Fruit fly (Drosophila melanogaster) whole organism, embryonic: Measurements from ENCODE around the gene CG7889.

Source experiments
- Adf1 ChIP-seq: fragments of 200-800 bp; sonication (Bioruptor generic); IDR thresholded peaks from 2 replicates; pipeline ENCODE4 v1.3.6; 2022; ENCODE audit warnings: missing biosample characterization, missing genetic modification characterization
- B-H2 ChIP-seq: fragments of 200-800 bp; sonication (Bioruptor generic); optimal IDR thresholded peaks from 2 replicates; lab custom pipeline; 2018; ENCODE audit warnings: missing biosample characterization, mild to moderate bottlenecking, missing genetic modification characterization
- Bdp1 ChIP-seq: fragments of 200-800 bp; sonication (Bioruptor generic); optimal IDR thresholded peaks from 3 replicates; lab custom pipeline; 2016; ENCODE audit warnings: missing biosample characterization, missing genetic modification characterization
- Bteb2 ChIP-seq: fragments of 200-800 bp; sonication (Bioruptor generic); optimal IDR thresholded peaks from 2 replicates; lab custom pipeline; 2016; ENCODE audit warnings: missing biosample characterization, missing genetic modification characterization
- CG10366 ChIP-seq: fragments of 200-800 bp; sonication (Bioruptor generic); IDR thresholded peaks from 2 replicates; pipeline ENCODE4 v1.3.6; 2022; ENCODE audit warnings: missing biosample characterization, missing genetic modification characterization
- CG11398 ChIP-seq: fragments of 200-800 bp; sonication (Bioruptor generic); optimal IDR thresholded peaks from 2 replicates; lab custom pipeline; 2016; ENCODE audit warnings: missing biosample characterization, missing genetic modification characterization
- CG12155 ChIP-seq: fragments of 200-800 bp; sonication (Bioruptor generic); optimal IDR thresholded peaks from 3 replicates; lab custom pipeline; 2016; ENCODE audit warnings: missing biosample characterization, missing genetic modification characterization
- CG12236 ChIP-seq: fragments of 200-800 bp; sonication (Bioruptor generic); optimal IDR thresholded peaks from 2 replicates; lab custom pipeline; 2016; ENCODE audit warnings: missing biosample characterization, missing genetic modification characterization
- CG12769 ChIP-seq: fragments of 200-800 bp; sonication (Bioruptor generic); optimal IDR thresholded peaks from 2 replicates; lab custom pipeline; 2019; ENCODE audit warnings: missing biosample characterization, mild to moderate bottlenecking, missing genetic modification characterization, moderate library complexity
- CG14441 ChIP-seq: fragments of 200-800 bp; sonication (Bioruptor generic); IDR thresholded peaks from 2 replicates; pipeline ENCODE4 v1.3.6; 2022; ENCODE audit warnings: missing biosample characterization, missing genetic modification characterization
- CG14965 ChIP-seq: fragments of 200-800 bp; sonication (Bioruptor generic); optimal IDR thresholded peaks from 2 replicates; lab custom pipeline; 2016; ENCODE audit warnings: missing biosample characterization, missing genetic modification characterization, borderline replicate concordance
- CG15601 ChIP-seq: fragments of 200-800 bp; sonication (Bioruptor generic); optimal IDR thresholded peaks from 3 replicates; lab custom pipeline; 2019; ENCODE audit warnings: missing biosample characterization, mild to moderate bottlenecking, missing genetic modification characterization, moderate library complexity
- CG16815 ChIP-seq: fragments of 200-800 bp; sonication (Bioruptor generic); optimal IDR thresholded peaks from 3 replicates; lab custom pipeline; 2017; ENCODE audit warnings: missing biosample characterization, mild to moderate bottlenecking, missing genetic modification characterization
- CG17385 ChIP-seq: fragments of 200-800 bp; sonication (Bioruptor generic); optimal IDR thresholded peaks from 3 replicates; lab custom pipeline; 2018; ENCODE audit warnings: missing biosample characterization, mild to moderate bottlenecking, missing genetic modification characterization
- CG17802 ChIP-seq: fragments of 200-800 bp; sonication (Bioruptor generic); optimal IDR thresholded peaks from 2 replicates; lab custom pipeline; 2018; ENCODE audit warnings: missing biosample characterization, mild to moderate bottlenecking, missing genetic modification characterization, moderate library complexity
- CG17829 ChIP-seq: fragments of 200-800 bp; optimal IDR thresholded peaks from 2 replicates; lab custom pipeline; 2019; ENCODE audit warnings: missing biosample characterization, mild to moderate bottlenecking, missing genetic modification characterization, moderate library complexity
- CG2712 ChIP-seq: fragments of 200-800 bp; optimal IDR thresholded peaks from 3 replicates; lab custom pipeline; 2019; ENCODE audit warnings: missing biosample characterization, mild to moderate bottlenecking, missing genetic modification characterization, moderate library complexity
- CG2875 ChIP-seq: fragments of 200-800 bp; sonication (Bioruptor generic); optimal IDR thresholded peaks from 2 replicates; lab custom pipeline; 2017; ENCODE audit warnings: missing biosample characterization, mild to moderate bottlenecking, missing genetic modification characterization, missing genetic modification reagents
- CG33557 ChIP-seq: fragments of 200-800 bp; sonication (Bioruptor generic); optimal IDR thresholded peaks from 2 replicates; lab custom pipeline; 2019; ENCODE audit warnings: missing biosample characterization, mild to moderate bottlenecking, missing genetic modification characterization, moderate library complexity
- CG4854 ChIP-seq: fragments of 200-800 bp; sonication (Bioruptor generic); optimal IDR thresholded peaks from 2 replicates; lab custom pipeline; 2016; ENCODE audit warnings: missing biosample characterization, missing genetic modification characterization, inconsistent platforms
- CG6765 ChIP-seq: fragments of 200-800 bp; sonication (Bioruptor generic); optimal IDR thresholded peaks from 3 replicates; lab custom pipeline; 2017; ENCODE audit warnings: missing biosample characterization, mild to moderate bottlenecking, missing genetic modification characterization
- CG9437 ChIP-seq: fragments of 200-800 bp; sonication (Bioruptor generic); optimal IDR thresholded peaks from 2 replicates; lab custom pipeline; 2018; ENCODE audit warnings: missing biosample characterization, mild to moderate bottlenecking, missing genetic modification characterization
- CG9817 ChIP-seq: fragments of 200-800 bp; sonication (Bioruptor generic); optimal IDR thresholded peaks from 2 replicates; lab custom pipeline; 2018; ENCODE audit warnings: missing biosample characterization, mild to moderate bottlenecking, missing genetic modification characterization, moderate library complexity
- Chrac-16 ChIP-seq: fragments of 200-800 bp; sonication (Bioruptor generic); optimal IDR thresholded peaks from 3 replicates; lab custom pipeline; 2016; ENCODE audit warnings: missing biosample characterization, missing genetic modification characterization
- CoRest ChIP-seq: fragments of 200-800 bp; sonication (Bioruptor generic); optimal IDR thresholded peaks from 3 replicates; lab custom pipeline; 2018; ENCODE audit warnings: missing biosample characterization, mild to moderate bottlenecking, missing genetic modification characterization, moderate library complexity
- CrebB ChIP-seq: fragments of 200-800 bp; sonication (Bioruptor generic); optimal IDR thresholded peaks from 3 replicates; lab custom pipeline; 2018; ENCODE audit warnings: missing biosample characterization, mild to moderate bottlenecking, missing genetic modification characterization
- Dek ChIP-seq: fragments of 200-800 bp; sonication (Bioruptor generic); optimal IDR thresholded peaks from 3 replicates; lab custom pipeline; 2019; ENCODE audit warnings: missing biosample characterization, mild to moderate bottlenecking, missing genetic modification characterization, moderate library complexity
- Doc3 ChIP-seq: fragments of 200-800 bp; sonication (Bioruptor generic); IDR thresholded peaks from 3 replicates; pipeline ENCODE4 v1.3.6; 2022; ENCODE audit warnings: missing biosample characterization, missing genetic modification characterization; ENCODE audit not compliant: partially characterized antibody
- E2f2 ChIP-seq: fragments of 200-800 bp; sonication (Bioruptor generic); IDR thresholded peaks from 2 replicates; pipeline ENCODE4 v1.3.6; 2022; ENCODE audit warnings: missing biosample characterization, missing genetic modification characterization
- GATAe ChIP-seq: fragments of 200-800 bp; sonication (Bioruptor generic); conservative IDR thresholded peaks from 2 replicates; pipeline ENCODE4 v1.3.6; 2022; ENCODE audit warnings: missing biosample characterization, missing genetic modification characterization
- HLH3B ChIP-seq: fragments of 200-800 bp; sonication (Bioruptor generic); IDR thresholded peaks from 2 replicates; pipeline ENCODE4 v1.3.6; 2022; ENCODE audit warnings: missing biosample characterization, missing genetic modification characterization
- NK7.1 ChIP-seq: fragments of 200-800 bp; sonication (Bioruptor generic); optimal IDR thresholded peaks from 3 replicates; lab custom pipeline; 2016; ENCODE audit warnings: missing biosample characterization, missing genetic modification characterization
- Oli ChIP-seq: fragments of 200-800 bp; sonication (Bioruptor generic); optimal IDR thresholded peaks from 2 replicates; lab custom pipeline; 2018; ENCODE audit warnings: missing biosample characterization, mild to moderate bottlenecking, missing genetic modification characterization, moderate library complexity
- Sin3A ChIP-seq: fragments of >200 bp; optimal IDR thresholded peaks from 2 replicates; lab custom pipeline; 2018
- Sry-β ChIP-seq: fragments of 200-800 bp; sonication (Bioruptor generic); optimal IDR thresholded peaks from 2 replicates; lab custom pipeline; 2018; ENCODE audit warnings: missing biosample characterization, mild to moderate bottlenecking, missing genetic modification characterization, moderate library complexity
- TFAM ChIP-seq: fragments of 200-800 bp; sonication (Bioruptor generic); optimal IDR thresholded peaks from 2 replicates; lab custom pipeline; 2017; ENCODE audit warnings: missing biosample characterization, missing genetic modification characterization, inconsistent platforms
- Tbp ChIP-seq: fragments of >200 bp; optimal IDR thresholded peaks from 2 replicates; lab custom pipeline; 2018; ENCODE audit warnings: missing biosample characterization, missing genetic modification characterization
- aop ChIP-seq: fragments of 200-800 bp; sonication (Bioruptor generic); IDR thresholded peaks from 2 replicates; pipeline ENCODE4 v1.3.6; 2022; ENCODE audit warnings: missing biosample characterization, missing genetic modification characterization
- bab2 ChIP-seq: fragments of 200-800 bp; sonication (Bioruptor generic); optimal IDR thresholded peaks from 2 replicates; lab custom pipeline; 2016; ENCODE audit warnings: missing biosample characterization, missing genetic modification characterization
- bigmax ChIP-seq: fragments of 200-800 bp; sonication (Bioruptor generic); optimal IDR thresholded peaks from 2 replicates; lab custom pipeline; 2018; ENCODE audit warnings: missing biosample characterization, mild to moderate bottlenecking, missing genetic modification characterization
- dysf ChIP-seq: fragments of 200-800 bp; sonication (Bioruptor generic); IDR thresholded peaks from 3 replicates; pipeline ENCODE4 v1.3.6; 2022; ENCODE audit warnings: missing biosample characterization, missing genetic modification characterization
- eve ChIP-seq, 2 experiments: fragments of >200 bp; optimal IDR thresholded peaks; 2 replicates each; lab custom pipeline; 2017; ENCODE audit warnings: missing biosample characterization in 2 of 2, missing genetic modification characterization in 2 of 2
- exex ChIP-seq: fragments of 200-800 bp; sonication (Bioruptor generic); optimal IDR thresholded peaks from 4 replicates; lab custom pipeline; 2018; ENCODE audit warnings: missing biosample characterization, mild to moderate bottlenecking, missing genetic modification characterization, moderate library complexity
- lola ChIP-seq, 3 experiments: fragments of >200 bp in 2 of 3; fragments of 200-800 bp in 1 of 3; sonication (Bioruptor generic) in 1 of 3; optimal IDR thresholded peaks; 2 replicates each; lab custom pipeline; 2017 to 2019; ENCODE audit warnings: missing biosample characterization in 3 of 3, missing genetic modification characterization in 3 of 3, mild to moderate bottlenecking in 1 of 3, moderate library complexity in 1 of 3
- oc ChIP-seq: fragments of 200-800 bp; sonication (Bioruptor generic); optimal IDR thresholded peaks from 2 replicates; lab custom pipeline; 2018; ENCODE audit warnings: missing biosample characterization, mild to moderate bottlenecking, missing genetic modification characterization, moderate library complexity
- pan ChIP-seq, 4 experiments: fragments of >200 bp in 3 of 4; fragments of 200-800 bp in 1 of 4; sonication (Bioruptor generic) in 1 of 4; optimal IDR thresholded peaks in 3 of 4; IDR thresholded peaks in 1 of 4; 2 replicates each; pipeline versions ENCODE4 v1.3.6 to Lab custom; 2017 to 2022; ENCODE audit warnings: missing biosample characterization in 2 of 4, missing genetic modification characterization in 2 of 4, mixed read lengths in 1 of 4
- repo ChIP-seq: fragments of 200-800 bp; sonication (Bioruptor generic); optimal IDR thresholded peaks from 2 replicates; lab custom pipeline; 2016; ENCODE audit warnings: missing biosample characterization, missing genetic modification characterization
- sens ChIP-seq: fragments of 200-800 bp; sonication (Bioruptor generic); peaks from one replicate; lab custom pipeline; 2016; ENCODE audit warnings: missing biosample characterization, missing genetic modification characterization
- seq ChIP-seq: fragments of 200-800 bp; sonication (Bioruptor generic); IDR thresholded peaks from 2 replicates; pipeline ENCODE4 v1.3.6; 2022; ENCODE audit warnings: missing biosample characterization, missing genetic modification characterization
- sqz ChIP-seq: fragments of 200-800 bp; sonication (Bioruptor generic); optimal IDR thresholded peaks from 3 replicates; lab custom pipeline; 2018; ENCODE audit warnings: missing biosample characterization, mild to moderate bottlenecking, missing genetic modification characterization
- sug ChIP-seq: fragments of 200-800 bp; optimal IDR thresholded peaks from 2 replicates; lab custom pipeline; 2019; ENCODE audit warnings: missing biosample characterization, mild to moderate bottlenecking, missing genetic modification characterization, moderate library complexity

The CG7889 gene

DNA sequence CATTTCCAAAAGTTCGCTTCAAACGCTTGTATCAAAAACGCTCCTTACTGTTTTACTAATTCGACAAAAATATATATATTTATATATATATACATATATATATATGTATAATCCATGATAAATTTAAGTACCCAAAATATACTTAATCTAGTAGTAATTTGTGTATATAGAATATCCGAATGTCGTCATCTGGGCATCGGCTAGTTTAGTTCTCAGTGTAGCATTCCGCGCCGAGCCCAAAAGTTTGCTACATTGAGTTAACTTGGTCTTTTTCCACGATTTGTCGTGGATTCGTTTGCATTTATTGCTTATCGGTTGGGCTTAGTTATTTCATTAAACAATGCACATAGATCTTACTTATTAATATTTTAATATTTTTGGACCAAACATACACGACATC, 37.8 kb downstream of the CG7889 start (continued):
- TF ChIP-seq CG17385 (GFP tag; lab: Kevin White, UChicago): no peak
- peak; percentile 14 for TF ChIP-seq sens (GFP tag; lab: Kevin White, UChicago)
- TF ChIP-seq bab2: no peak
- TF ChIP-seq CG12769 (tag; lab: Kevin White, UChicago): no peak
- no peak for TF ChIP-seq Adf1
- no peak for TF ChIP-seq CG2875 (GFP tag; lab: Kevin White, UChicago)
- no peak for TF ChIP-seq sug (tag; lab: Kevin White, UChicago)
- no peak for TF ChIP-seq CG11398 (GFP tag; lab: Kevin White, UChicago)
- no peak for TF ChIP-seq CG33557 (GFP tag; lab: Kevin White, UChicago)
- no peak for TF ChIP-seq lola (GFP tag; optimal IDR thresholded peaks at IDR 0.05; lab: Kevin White, UChicago)
- TF ChIP-seq GATAe (GFP tag; lab: Robert Waterston, UW): no peak
- no peak for TF ChIP-seq Tbp
- TF ChIP-seq Chrac-16 (GFP tag; lab: Kevin White, UChicago): no peak
- TF ChIP-seq TFAM (GFP tag; lab: Kevin White, UChicago): no peak
- TF ChIP-seq dysf: peak; percentile 13; the same call in 1 of the 3 replicates
- no peak for TF ChIP-seq CG10366 (GFP tag; lab: Robert Waterston, UW)
- TF ChIP-seq Oli: peak; percentile 40
- peak; percentile 63; the same call in 1 of the 2 replicates for TF ChIP-seq CG14441 (GFP tag; lab: Robert Waterston, UW)
- TF ChIP-seq oc: no peak
- no peak for TF ChIP-seq Bdp1 (GFP tag; lab: Kevin White, UChicago)
- no peak for TF ChIP-seq B-H2 (GFP tag; lab: Kevin White, UChicago)
- TF ChIP-seq eve (GFP tag; optimal IDR thresholded peaks at IDR 0.05; lab: Kevin White, UChicago): no peak
- TF ChIP-seq CG17829 (tag; lab: Kevin White, UChicago): peak; percentile 16
- TF ChIP-seq Sry-β (GFP tag; lab: Kevin White, UChicago): no peak
- no peak for TF ChIP-seq exex (tag; lab: Kevin White, UChicago)
- TF ChIP-seq aop (GFP tag; lab: Robert Waterston, UW): no peak
- TF ChIP-seq bigmax (GFP tag; lab: Kevin White, UChicago): no peak
- TF ChIP-seq HLH3B (GFP tag; lab: Robert Waterston, UW): 0 out of 2 replicates have a peak, but pooled peaks have one; percentile 23
- TF ChIP-seq CG12155: peak; percentile 9
- TF ChIP-seq Bteb2 (GFP tag; lab: Kevin White, UChicago): no peak
- TF ChIP-seq Sin3A (lab: Kevin White, UChicago): no peak
- no peak for TF ChIP-seq seq (GFP tag; lab: Robert Waterston, UW)
- TF ChIP-seq CG9817: no peak
- TF ChIP-seq sqz (GFP tag; lab: Kevin White, UChicago): no peak
- no peak for TF ChIP-seq CG14965 (GFP tag; lab: Kevin White, UChicago)
- no peak for TF ChIP-seq CG16815
- peak; percentile 14 for TF ChIP-seq CoRest
- TF ChIP-seq NK7.1 (GFP tag; lab: Kevin White, UChicago): no peak
- no peak for TF ChIP-seq CrebB (tag; lab: Kevin White, UChicago)
- no peak for TF ChIP-seq Dek (tag; lab: Kevin White, UChicago)
- TF ChIP-seq CG2712: peak; percentile 27
- TF ChIP-seq CG6765 (GFP tag; lab: Kevin White, UChicago): no peak
- TF ChIP-seq CG4854 (GFP tag; lab: Kevin White, UChicago): no peak
- TF ChIP-seq Doc3 (GFP tag; lab: Robert Waterston, UW): no peak
- TF ChIP-seq repo (GFP tag; lab: Kevin White, UChicago): no peak
- TF ChIP-seq E2f2 (GFP tag; lab: Robert Waterston, UW): no peak
- no peak for TF ChIP-seq pan (optimal IDR thresholded peaks at IDR 0.05; lab: Kevin White, UChicago)
- TF ChIP-seq pan (GFP tag; optimal IDR thresholded peaks at IDR 0.05 in 1 of 2, IDR thresholded peaks at IDR 0.05 in 1 of 2): peak in 1 of 2 experiments; percentile 45
- no peak for TF ChIP-seq CG15601
- TF ChIP-seq CG12236 (GFP tag; lab: Kevin White, UChicago): no peak
- TF ChIP-seq CG9437 (GFP tag; lab: Kevin White, UChicago): no peak
- no peak for TF ChIP-seq CG17802
